Worm (Caenorhabditis elegans): ENCODE measurements around the gene tbx-38.
A peak's percentile ranks its signal among the peaks of the same experiment; 100 is the strongest.

The tbx-38 gene

ce11 chrIII:11829585-11830195 is 43.8 kb upstream of the tbx-38 start:
- TF ChIP-seq nfyb-1 (GFP tag; IDR thresholded peaks at IDR 0.05) (peak; percentile 90), lir-1 (GFP tag; conservative IDR thresholded peaks at IDR 0.05) (no peak), rcor-1 (GFP tag; IDR thresholded peaks at IDR 0.05) (peak; percentile 28; the same call in 1 of the 2 replicates), egrh-3 (GFP tag; IDR thresholded peaks at IDR 0.05) (peak; percentile 75; the same call in 1 of the 2 replicates), die-1 (tag; optimal IDR thresholded peaks at IDR 0.05) (no peak), zfh-2 (GFP tag; conservative IDR thresholded peaks at IDR 0.05) (peak; percentile 83)

- no peak for TF ChIP-seq nhr-179 (tag; optimal IDR thresholded peaks at IDR 0.05)
- TF ChIP-seq hmg-1.2 (GFP tag; IDR thresholded peaks at IDR 0.05): no peak
- TF ChIP-seq athp-1 (tag; optimal IDR thresholded peaks at IDR 0.05): no peak
- TF ChIP-seq ceh-79 (tag; optimal IDR thresholded peaks at IDR 0.05): no peak
- no peak for TF ChIP-seq ztf-18 (tag; optimal IDR thresholded peaks at IDR 0.05)
- TF ChIP-seq aptf-2 (GFP tag; conservative IDR thresholded peaks at IDR 0.05): no peak
- TF ChIP-seq F22D6.2 (tag; optimal IDR thresholded peaks at IDR 0.05): no peak
- no peak for TF ChIP-seq bed-2 (GFP tag; IDR thresholded peaks at IDR 0.05)
- TF ChIP-seq F39B2.1 (GFP tag; IDR thresholded peaks at IDR 0.05): no peak
- TF ChIP-seq egrh-3 (GFP tag; IDR thresholded peaks at IDR 0.05): no peak
- TF ChIP-seq tbp1 (GFP tag; optimal IDR thresholded peaks at IDR 0.05): no peak
- no peak for TF ChIP-seq Y95B8A.8 (GFP tag; IDR thresholded peaks at IDR 0.05)
- TF ChIP-seq egl-18 (GFP tag; IDR thresholded peaks at IDR 0.05): no peak
- TF ChIP-seq ekl-4 (GFP tag; IDR thresholded peaks at IDR 0.05): no peak
- TF ChIP-seq ama-1 (optimal IDR thresholded peaks at IDR 0.05): no peak
- no peak for TF ChIP-seq ama-1 (GFP tag; optimal IDR thresholded peaks at IDR 0.05)
- TF ChIP-seq akir-1 (GFP tag; optimal IDR thresholded peaks at IDR 0.05): no peak
- no peak for TF ChIP-seq unc-130 (GFP tag; optimal IDR thresholded peaks at IDR 0.05)
Measured at ce11 chrIII:11829062-11829461, 43.2 kb upstream of the tbx-38 start.

- TF ChIP-seq nfyb-1 (GFP tag; IDR thresholded peaks at IDR 0.05) (no peak), let-526 (GFP tag; IDR thresholded peaks at IDR 0.05) (no peak), Y79H2A.3 (GFP tag; conservative IDR thresholded peaks at IDR 0.05) (no peak)
Measured at ce11 chrIII:11826118-11826517, 40.3 kb upstream of the tbx-38 start, which contains the start of gene rsp-8. Gene rsp-8 (plus strand): TSS chrIII:11826418.

- TF ChIP-seq mxl-1 (tag; optimal IDR thresholded peaks at IDR 0.05) (no peak), nhr-179 (tag; optimal IDR thresholded peaks at IDR 0.05) (no peak), die-1 (tag; optimal IDR thresholded peaks at IDR 0.05) (no peak), gei-17 (GFP tag; optimal IDR thresholded peaks at IDR 0.05) (no peak), rec-8 (tag; optimal IDR thresholded peaks at IDR 0.05) (no peak), nhr-120 (GFP tag; IDR thresholded peaks at IDR 0.05) (no peak), ceh-40 (GFP tag; IDR thresholded peaks at IDR 0.05) (no peak), lir-1 (GFP tag; conservative IDR thresholded peaks at IDR 0.05) (no peak), efl-1 (GFP tag; optimal IDR thresholded peaks at IDR 0.05) (peak; percentile 63), madf-10 (tag; optimal IDR thresholded peaks at IDR 0.05) (no peak), F39B2.1 (GFP tag; IDR thresholded peaks at IDR 0.05) (no peak), Y53F4B.3 (GFP tag; IDR thresholded peaks at IDR 0.05) (no peak), lsl-1 (GFP tag; optimal IDR thresholded peaks at IDR 0.05) (peak; percentile 15), B0336.3 (GFP tag; IDR thresholded peaks at IDR 0.05) (no peak), ceh-58 (GFP tag; IDR thresholded peaks at IDR 0.05) (no peak), tbx-9 (tag; optimal IDR thresholded peaks at IDR 0.05; ENCODE audit: borderline replicate concordance) (no peak), ztf-26 (tag; optimal IDR thresholded peaks at IDR 0.05) (no peak), Y53G8AR.9 (GFP tag; conservative IDR thresholded peaks at IDR 0.05) (no peak), sptf-2 (GFP tag; optimal IDR thresholded peaks at IDR 0.05) (no peak), pbrm-1 (GFP tag; IDR thresholded peaks at IDR 0.05) (peak; percentile 33; the same call in 1 of the 2 replicates), tlf-1 (GFP tag; optimal IDR thresholded peaks at IDR 0.05) (no peak), attf-6 (GFP tag; IDR thresholded peaks at IDR 0.05) (no peak), mes-4 (tag; optimal IDR thresholded peaks at IDR 0.05) (no peak), F10E7.11 (tag; optimal IDR thresholded peaks at IDR 0.05) (no peak), ztf-3 (GFP tag; optimal IDR thresholded peaks at IDR 0.05) (no peak)
Measured at ce11 chrIII:11825654-11826053, 39.8 kb upstream of the tbx-38 start.

All from whole organism, young adult.